Worm (Caenorhabditis elegans): Measurements from ENCODE around the gene lec-6.

Gene lec-6

DNA sequence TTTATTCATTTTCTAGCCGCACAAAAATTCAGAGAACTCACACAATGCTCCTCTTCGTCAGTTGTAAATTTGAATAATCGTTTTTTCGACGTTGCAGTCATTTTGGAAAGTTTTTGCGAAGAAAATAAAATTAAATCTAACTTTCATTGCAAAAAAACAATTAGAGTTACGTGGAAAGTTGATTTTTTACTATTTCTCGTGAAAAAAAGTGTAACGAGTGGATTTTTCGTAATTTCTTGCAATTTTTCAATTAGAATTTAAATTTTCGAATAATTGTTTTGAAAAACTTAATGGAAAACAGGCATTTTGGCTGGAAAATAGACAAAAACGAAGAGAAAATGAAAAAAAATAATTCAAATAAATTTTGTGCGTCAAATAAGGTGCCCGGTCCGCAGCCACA is 1.5 kb downstream of the lec-6 start, which contains the start of gene Y55B1AR.2:
TSS of gene Y55B1AR.2 (minus strand) at position 101 of the 400 bp plus-strand sequence.
- TF ChIP-seq elt-1 (tag; optimal IDR thresholded peaks at IDR 0.05) (no peak), mab-5 (tag; optimal IDR thresholded peaks at IDR 0.05) (no peak), nhr-21 (tag; optimal IDR thresholded peaks at IDR 0.05) (no peak), ceh-82 (tag; optimal IDR thresholded peaks at IDR 0.05) (no peak), sma-3 (GFP tag; optimal IDR thresholded peaks at IDR 0.05) (no peak)

ce11 chrIII:598168-598567 is 2.0 kb downstream of the lec-6 start:
- TF ChIP-seq F13H6.1 (tag; optimal IDR thresholded peaks at IDR 0.05) (peak; percentile 61), nhr-6 (tag; optimal IDR thresholded peaks at IDR 0.05) (no peak), nhr-129 (tag; optimal IDR thresholded peaks at IDR 0.05) (peak; percentile 64), nhr-237 (tag; optimal IDR thresholded peaks at IDR 0.05) (no peak), unc-55 (GFP tag; optimal IDR thresholded peaks at IDR 0.05) (peak; percentile 75), unc-39 (tag; optimal IDR thresholded peaks at IDR 0.05) (no peak), nhr-23 (tag; optimal IDR thresholded peaks at IDR 0.05) (no peak), sma-9 (GFP tag; optimal IDR thresholded peaks at IDR 0.05) (peak; percentile 38), sma-9 (tag; optimal IDR thresholded peaks at IDR 0.05) (no peak), unc-62 (GFP tag; optimal IDR thresholded peaks at IDR 0.05) (no peak), elt-3 (tag; optimal IDR thresholded peaks at IDR 0.05) (no peak), blmp-1 (tag; optimal IDR thresholded peaks at IDR 0.05; ENCODE audit: insufficient read depth) (no peak), sma-3 (GFP tag; optimal IDR thresholded peaks at IDR 0.05) (no peak), alr-1 (tag; optimal IDR thresholded peaks at IDR 0.05) (no peak), nhr-11 (tag; optimal IDR thresholded peaks at IDR 0.05) (no peak), lin-13 (GFP tag; optimal IDR thresholded peaks at IDR 0.05) (no peak), ZK546.5 (tag; optimal IDR thresholded peaks at IDR 0.05) (no peak), ceh-16 (tag; optimal IDR thresholded peaks at IDR 0.05) (no peak), ztf-1 (GFP tag; conservative IDR thresholded peaks at IDR 0.05) (no peak), ztf-4 (tag; optimal IDR thresholded peaks at IDR 0.05) (no peak), C34F6.9 (tag; optimal IDR thresholded peaks at IDR 0.05) (peak; percentile 82), fos-1 (tag; optimal IDR thresholded peaks at IDR 0.05) (peak; percentile 60), ztf-11 (tag; optimal IDR thresholded peaks at IDR 0.05) (no peak), R02D3.7 (tag; optimal IDR thresholded peaks at IDR 0.05) (no peak), elt-1 (tag; optimal IDR thresholded peaks at IDR 0.05) (no peak), lin-39 (tag; optimal IDR thresholded peaks at IDR 0.05) (no peak), sem-4 (tag; optimal IDR thresholded peaks at IDR 0.05) (peak; percentile 54), snpc-4 (tag; optimal IDR thresholded peaks at IDR 0.05) (no peak), nhr-12 (tag; optimal IDR thresholded peaks at IDR 0.05) (no peak), crh-2 (tag; optimal IDR thresholded peaks at IDR 0.05) (peak; percentile 46), nhr-25 (tag; optimal IDR thresholded peaks at IDR 0.05) (peak; percentile 7), ama-1 (optimal IDR thresholded peaks at IDR 0.05) (no peak), nhr-21 (tag; optimal IDR thresholded peaks at IDR 0.05) (no peak), lsy-2 (tag; optimal IDR thresholded peaks at IDR 0.05) (peak; percentile 5 to 66), mdl-1 (tag; optimal IDR thresholded peaks at IDR 0.05) (peak; percentile 38 to 55), egl-27 (tag; optimal IDR thresholded peaks at IDR 0.05) (peak; percentile 25), ceh-82 (tag; optimal IDR thresholded peaks at IDR 0.05) (no peak), aly-2 (tag; optimal IDR thresholded peaks at IDR 0.05) (no peak), zag-1 (tag; optimal IDR thresholded peaks at IDR 0.05) (peak; percentile 46), nhr-10 (tag; optimal IDR thresholded peaks at IDR 0.05) (no peak), nhr-77 (tag; optimal IDR thresholded peaks at IDR 0.05) (no peak), lin-11 (tag; optimal IDR thresholded peaks at IDR 0.05) (peak; percentile 17), Y55F3AM.14 (GFP tag; optimal IDR thresholded peaks at IDR 0.05) (no peak), dmd-4 (tag; optimal IDR thresholded peaks at IDR 0.05) (no peak), mab-5 (tag; optimal IDR thresholded peaks at IDR 0.05) (peak; percentile 24), gmeb-1 (tag; optimal IDR thresholded peaks at IDR 0.05) (no peak), peb-1 (tag; optimal IDR thresholded peaks at IDR 0.05) (no peak), skn-1 (tag; optimal IDR thresholded peaks at IDR 0.05) (no peak), mbf-1 (tag; optimal IDR thresholded peaks at IDR 0.05) (no peak)
